Worm (Caenorhabditis elegans): Measurements from ENCODE around the gene C15H7.3.

DNA sequence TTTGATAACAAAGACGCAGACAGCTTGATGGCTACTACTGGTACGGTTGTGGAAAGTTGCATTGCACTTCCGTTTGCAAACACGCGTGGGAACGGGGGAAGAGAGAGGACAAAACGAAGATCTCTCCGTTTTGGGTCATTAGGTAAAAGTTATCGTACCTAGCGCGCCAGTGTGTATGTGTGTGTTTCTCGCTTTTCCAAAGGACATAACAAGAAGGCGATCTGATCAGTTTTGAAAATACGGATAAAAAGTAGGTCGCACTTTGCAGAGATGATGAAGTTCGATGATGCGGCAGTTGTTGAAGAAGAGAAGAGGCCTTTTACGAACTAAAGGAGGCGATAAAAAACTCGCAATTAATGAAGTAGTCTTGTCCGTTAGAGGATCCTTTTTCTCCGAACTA lies 6.7 kb downstream of the C15H7.3 start:
- TF ChIP-seq him-1 (tag; optimal IDR thresholded peaks at IDR 0.05) (no peak), W03F9.2 (tag; optimal IDR thresholded peaks at IDR 0.05) (no peak)

Measured in whole organism, L4/young adult.